Worm (Caenorhabditis elegans) whole organism, late embryonic: ENCODE results near the gene srr-3.

ENCODE experiments used
- F13H6.1 ChIP-seq: sonication (generic microtip); optimal IDR thresholded peaks from 2 replicates; lab custom pipeline; 2016; ENCODE audit warnings: missing genetic modification characterization, missing compliant biosample characterization
- K02D7.2 ChIP-seq: sonication (generic microtip); optimal IDR thresholded peaks from 2 replicates; lab custom pipeline; 2017; ENCODE audit warnings: mild to moderate bottlenecking, missing genetic modification characterization, missing compliant biosample characterization
- K09A11.1 ChIP-seq: sonication (generic microtip); optimal IDR thresholded peaks from 2 replicates; lab custom pipeline; 2017; ENCODE audit warnings: antibody characterized with exemption, mild to moderate bottlenecking, missing genetic modification characterization, missing compliant biosample characterization; ENCODE audit not compliant: insufficient read depth
- Y22D7AL.16 ChIP-seq: sonication (generic microtip); optimal IDR thresholded peaks from 2 replicates; lab custom pipeline; 2016; ENCODE audit warnings: missing genetic modification characterization, missing compliant biosample characterization
- ceh-18 ChIP-seq: sonication (generic microtip); optimal IDR thresholded peaks from 2 replicates; lab custom pipeline; 2016; ENCODE audit warnings: missing genetic modification characterization, missing compliant biosample characterization
- ceh-19 ChIP-seq: fragments of 200-800 bp; sonication (Bioruptor generic); optimal IDR thresholded peaks from 2 replicates; lab custom pipeline; 2018; ENCODE audit warnings: mild to moderate bottlenecking, missing genetic modification characterization, missing compliant biosample characterization
- ceh-22 ChIP-seq: sonication (generic microtip); optimal IDR thresholded peaks from 2 replicates; lab custom pipeline; 2017; ENCODE audit warnings: missing biosample characterization, missing genetic modification characterization
- ceh-30 ChIP-seq: fragments of 150-350 bp; optimal IDR thresholded peaks from 2 replicates; lab custom pipeline; 2014; ENCODE audit warnings: missing biosample characterization, missing genetic modification characterization
- ceh-31 ChIP-seq: sonication (generic microtip); optimal IDR thresholded peaks from 2 replicates; lab custom pipeline; 2016; ENCODE audit warnings: missing genetic modification characterization, missing compliant biosample characterization
- ceh-45 ChIP-seq: fragments of 200-800 bp; sonication (Bioruptor generic); IDR thresholded peaks from 2 replicates; pipeline ENCODE4 v1.3.6; 2022; ENCODE audit warnings: missing genetic modification reagents, missing genetic modification characterization, missing compliant biosample characterization
- ceh-9 ChIP-seq: sonication (generic microtip); optimal IDR thresholded peaks from 2 replicates; lab custom pipeline; 2016; ENCODE audit warnings: mild to moderate bottlenecking, missing genetic modification characterization, inconsistent platforms, missing compliant biosample characterization
- dve-1 ChIP-seq: sonication (generic microtip); optimal IDR thresholded peaks from 2 replicates; lab custom pipeline; 2017; ENCODE audit warnings: antibody characterized with exemption, mild to moderate bottlenecking, missing genetic modification characterization, missing compliant biosample characterization
- elt-2 ChIP-seq: sonication (generic microtip); optimal IDR thresholded peaks from 2 replicates; lab custom pipeline; 2016; ENCODE audit warnings: missing genetic modification reagents, missing genetic modification characterization, missing compliant biosample characterization
- elt-4 ChIP-seq: sonication (generic microtip); optimal IDR thresholded peaks from 2 replicates; lab custom pipeline; 2016; ENCODE audit warnings: missing genetic modification characterization, missing compliant biosample characterization
- ets-4 ChIP-seq: sonication (generic microtip); optimal IDR thresholded peaks from 2 replicates; lab custom pipeline; 2016; ENCODE audit warnings: missing genetic modification characterization, missing compliant biosample characterization
- fkh-6 ChIP-seq: sonication (generic microtip); optimal IDR thresholded peaks from 2 replicates; lab custom pipeline; 2016; ENCODE audit warnings: missing genetic modification characterization, missing compliant biosample characterization
- gmeb-2 ChIP-seq: sonication (generic microtip); optimal IDR thresholded peaks from 2 replicates; lab custom pipeline; 2016; ENCODE audit warnings: missing genetic modification characterization, inconsistent platforms, missing compliant biosample characterization
- hlh-30 ChIP-seq: sonication (generic microtip); optimal IDR thresholded peaks from 2 replicates; lab custom pipeline; 2017; ENCODE audit warnings: antibody characterized with exemption, missing genetic modification characterization, missing compliant biosample characterization; ENCODE audit not compliant: insufficient read depth
- hlh-6 ChIP-seq: sonication (generic microtip); optimal IDR thresholded peaks from 2 replicates; lab custom pipeline; 2016; ENCODE audit warnings: missing genotype, missing genetic modification characterization, missing compliant biosample characterization
- hlh-8 ChIP-seq: sonication (generic microtip); optimal IDR thresholded peaks from 2 replicates; lab custom pipeline; 2016; ENCODE audit warnings: missing genotype, missing genetic modification characterization, missing compliant biosample characterization
- lim-6 ChIP-seq: sonication (generic microtip); optimal IDR thresholded peaks from 2 replicates; lab custom pipeline; 2016; ENCODE audit warnings: missing genetic modification characterization, missing compliant biosample characterization
- nhr-232 ChIP-seq: sonication (generic microtip); optimal IDR thresholded peaks from 2 replicates; lab custom pipeline; 2016; ENCODE audit warnings: missing genetic modification characterization, missing compliant biosample characterization
- odd-2 ChIP-seq: sonication (generic microtip); optimal IDR thresholded peaks from 2 replicates; lab custom pipeline; 2017; ENCODE audit warnings: antibody characterized with exemption, mild to moderate bottlenecking, missing genetic modification characterization, missing compliant biosample characterization
- pag-3 ChIP-seq: sonication (generic microtip); optimal IDR thresholded peaks from 2 replicates; lab custom pipeline; 2016; ENCODE audit warnings: missing compliant biosample characterization, missing genetic modification characterization, borderline replicate concordance
- pat-9 ChIP-seq: fragments of 200-800 bp; sonication (Bioruptor generic); optimal IDR thresholded peaks from 2 replicates; lab custom pipeline; 2018; ENCODE audit warnings: mild to moderate bottlenecking, missing genetic modification characterization, moderate library complexity, missing compliant biosample characterization
- pax-1 ChIP-seq: fragments of 150-350 bp; optimal IDR thresholded peaks from 2 replicates; lab custom pipeline; 2014; ENCODE audit warnings: missing biosample characterization, missing genetic modification characterization
- pha-4 ChIP-seq: fragments of 150-350 bp; optimal IDR thresholded peaks from 2 replicates; lab custom pipeline; 2018; ENCODE audit warnings: missing biosample characterization, missing genetic modification reagents, missing genetic modification characterization
- pqm-1 ChIP-seq: sonication (generic microtip); optimal IDR thresholded peaks from 2 replicates; lab custom pipeline; 2016; ENCODE audit warnings: missing genetic modification characterization, missing compliant biosample characterization
- pros-1 ChIP-seq: fragments of 150-350 bp; optimal IDR thresholded peaks from 2 replicates; lab custom pipeline; 2014; ENCODE audit warnings: missing biosample characterization, missing genetic modification reagents, missing genetic modification characterization
- ref-2 ChIP-seq: sonication (generic microtip); optimal IDR thresholded peaks from 2 replicates; lab custom pipeline; 2016; ENCODE audit warnings: missing genetic modification characterization, missing compliant biosample characterization
- sdc-2 ChIP-seq: sonication (generic microtip); optimal IDR thresholded peaks from 2 replicates; lab custom pipeline; 2016; ENCODE audit warnings: missing genotype, missing genetic modification characterization, missing compliant biosample characterization
- sox-2 ChIP-seq: fragments of 200-800 bp; sonication (Bioruptor generic); IDR thresholded peaks from 2 replicates; pipeline ENCODE4 v1.3.6; 2022; ENCODE audit warnings: missing genetic modification reagents, missing genetic modification characterization, missing compliant biosample characterization
- tbx-2 ChIP-seq: sonication (generic microtip); optimal IDR thresholded peaks from 2 replicates; lab custom pipeline; 2016; ENCODE audit warnings: missing genetic modification characterization, missing compliant biosample characterization
- ttx-3 ChIP-seq: sonication (generic microtip); optimal IDR thresholded peaks from 2 replicates; lab custom pipeline; 2016; ENCODE audit warnings: missing genetic modification reagents, missing genetic modification characterization, missing compliant biosample characterization
- unc-42 ChIP-seq: sonication (generic microtip); optimal IDR thresholded peaks from 2 replicates; lab custom pipeline; 2016; ENCODE audit warnings: missing genotype, missing genetic modification characterization, missing compliant biosample characterization
- unc-55 ChIP-seq: sonication (generic microtip); optimal IDR thresholded peaks from 2 replicates; lab custom pipeline; 2017; ENCODE audit warnings: missing biosample characterization, missing genetic modification reagents, missing genetic modification characterization
- unc-86 ChIP-seq: sonication (generic microtip); optimal IDR thresholded peaks from 2 replicates; lab custom pipeline; 2016; ENCODE audit warnings: missing genetic modification characterization, missing compliant biosample characterization
- zip-5 ChIP-seq: sonication (generic microtip); optimal IDR thresholded peaks from 2 replicates; lab custom pipeline; 2016; ENCODE audit warnings: missing genetic modification characterization, missing compliant biosample characterization

The srr-3 gene

ce11 chrV:16527796-16528195 is 19.2 kb upstream of the srr-3 start, which contains the start of gene F36D3.16:
TSS of gene F36D3.16 (plus strand) at chrV:16528096.
- TF ChIP-seq pax-1 (tag; lab: Kevin White, UChicago) (no peak), unc-55 (no peak), ceh-19 (GFP tag; lab: Kevin White, UChicago) (no peak), elt-4 (tag; lab: Kevin White, UChicago) (no peak), Y22D7AL.16 (tag; lab: Kevin White, UChicago) (no peak), pat-9 (no peak), nhr-232 (tag; lab: Kevin White, UChicago) (no peak), ref-2 (tag; lab: Kevin White, UChicago) (no peak), fkh-6 (no peak), ceh-22 (tag; lab: Kevin White, UChicago) (no peak), odd-2 (tag; lab: Kevin White, UChicago) (no peak), ttx-3 (tag; lab: Kevin White, UChicago) (no peak), hlh-8 (tag; lab: Kevin White, UChicago) (no peak), ets-4 (tag; lab: Kevin White, UChicago) (no peak), F13H6.1 (tag; lab: Kevin White, UChicago) (no peak), pros-1 (tag; lab: Kevin White, UChicago) (no peak), ceh-30 (no peak), hlh-6 (tag; lab: Kevin White, UChicago) (no peak), pqm-1 (tag; lab: Kevin White, UChicago) (no peak), K09A11.1 (tag; lab: Kevin White, UChicago) (no peak)

- no peak for TF ChIP-seq ceh-45 (GFP tag; lab: Robert Waterston, UW)
- TF ChIP-seq gmeb-2, result no peak
- TF ChIP-seq pros-1 (tag; lab: Kevin White, UChicago), result no peak
- no peak for TF ChIP-seq sox-2 (GFP tag; lab: Robert Waterston, UW)
- TF ChIP-seq tbx-2 (tag; lab: Kevin White, UChicago), result no peak
- TF ChIP-seq hlh-6 (tag; lab: Kevin White, UChicago), result no peak
- no peak for TF ChIP-seq ceh-31 (tag; lab: Kevin White, UChicago)
- TF ChIP-seq zip-5 (tag; lab: Kevin White, UChicago), result no peak
- no peak for TF ChIP-seq pag-3 (tag; lab: Kevin White, UChicago)
- no peak for TF ChIP-seq pha-4 (tag; lab: Kevin White, UChicago)
- TF ChIP-seq ceh-9 (tag; lab: Kevin White, UChicago), result no peak
- TF ChIP-seq ceh-19 (GFP tag; lab: Kevin White, UChicago), result no peak
- TF ChIP-seq K02D7.2 (tag; lab: Kevin White, UChicago), result no peak
- no peak for TF ChIP-seq ceh-18
- no peak for TF ChIP-seq ttx-3 (tag; lab: Kevin White, UChicago)
- no peak for TF ChIP-seq K09A11.1 (tag; lab: Kevin White, UChicago)
- TF ChIP-seq odd-2 (tag; lab: Kevin White, UChicago), result no peak
- TF ChIP-seq Y22D7AL.16 (tag; lab: Kevin White, UChicago), result no peak
- no peak for TF ChIP-seq pax-1 (tag; lab: Kevin White, UChicago)
- TF ChIP-seq dve-1 (tag; lab: Kevin White, UChicago), result no peak
- TF ChIP-seq, all 69 proteins: peak for 0
Measured at ce11 chrV:16526858-16527257, 18.3 kb upstream of the srr-3 start, which contains the start of gene F36D3.8. TSS of gene F36D3.8 (plus strand) at chrV:16527158.

- TF ChIP-seq ceh-30 (no peak), ceh-22 (tag; lab: Kevin White, UChicago) (no peak), lim-6 (no peak), ceh-19 (GFP tag; lab: Kevin White, UChicago) (no peak), ttx-3 (tag; lab: Kevin White, UChicago) (no peak), nhr-232 (tag; lab: Kevin White, UChicago) (no peak), ceh-9 (tag; lab: Kevin White, UChicago) (no peak), gmeb-2 (no peak), sdc-2 (tag; lab: Kevin White, UChicago) (no peak), hlh-30 (tag; lab: Kevin White, UChicago) (no peak), elt-2 (tag; lab: Kevin White, UChicago) (no peak), unc-42 (tag; lab: Kevin White, UChicago) (no peak), unc-86 (tag; lab: Kevin White, UChicago) (no peak), pros-1 (tag; lab: Kevin White, UChicago) (no peak), ets-4 (tag; lab: Kevin White, UChicago) (no peak)
- TF ChIP-seq, all 69 proteins: peak for 0
Measured at ce11 chrV:16522242-16522641, 13.7 kb upstream of the srr-3 start, which contains the start of gene srw-34. TSS of gene srw-34 (minus strand) at chrV:16522342.
